Fruit fly (Drosophila melanogaster) whole organism, embryonic: ENCODE data around the gene CG10214.

Experiments
- Atf6 ChIP-seq: fragments of 200-800 bp; sonication (Bioruptor generic); IDR thresholded peaks from 2 replicates; pipeline ENCODE4 v1.3.6; 2022; ENCODE audit warnings: missing biosample characterization, missing genetic modification characterization
- CG10209 ChIP-seq: fragments of 200-800 bp; sonication (Bioruptor generic); optimal IDR thresholded peaks from 3 replicates; lab custom pipeline; 2017; ENCODE audit warnings: missing biosample characterization, mild to moderate bottlenecking, missing genetic modification characterization, missing genetic modification reagents
- CG1024 ChIP-seq: fragments of 200-800 bp; sonication (Bioruptor generic); IDR thresholded peaks from 2 replicates; pipeline ENCODE4 v1.3.6; 2022; ENCODE audit warnings: missing biosample characterization, missing genetic modification characterization
- CG11085 ChIP-seq: fragments of 200-800 bp; sonication (Bioruptor generic); IDR thresholded peaks from 2 replicates; pipeline ENCODE4 v1.3.6; 2022; ENCODE audit warnings: missing biosample characterization, missing genetic modification characterization
- CG14050 ChIP-seq: fragments of 200-800 bp; sonication (Bioruptor generic); IDR thresholded peaks from 3 replicates; pipeline ENCODE4 v1.3.6; 2022; ENCODE audit warnings: missing biosample characterization, missing genetic modification characterization
- CG15011 ChIP-seq: fragments of 200-800 bp; sonication (Bioruptor generic); optimal IDR thresholded peaks from 3 replicates; lab custom pipeline; 2018; ENCODE audit warnings: missing biosample characterization, mild to moderate bottlenecking, missing genetic modification characterization
- CG15073 ChIP-seq: fragments of 200-800 bp; sonication (Bioruptor generic); optimal IDR thresholded peaks from 2 replicates; lab custom pipeline; 2016; ENCODE audit warnings: missing biosample characterization, missing genetic modification characterization
- CG15696 ChIP-seq: fragments of 200-800 bp; sonication (Bioruptor generic); optimal IDR thresholded peaks from 2 replicates; lab custom pipeline; 2019; ENCODE audit warnings: missing biosample characterization, mild to moderate bottlenecking, missing genetic modification characterization, moderate library complexity
- CG17328 ChIP-seq: fragments of 200-800 bp; sonication (Bioruptor generic); IDR thresholded peaks from 2 replicates; pipeline ENCODE4 v1.3.6; 2022; ENCODE audit warnings: missing biosample characterization, missing genetic modification characterization
- CG17361 ChIP-seq: fragments of 200-800 bp; sonication (Bioruptor generic); IDR thresholded peaks from 3 replicates; pipeline ENCODE4 v1.3.6; 2022; ENCODE audit warnings: missing biosample characterization, missing genetic modification characterization
- CG1832 ChIP-seq: fragments of 200-800 bp; sonication (Bioruptor generic); optimal IDR thresholded peaks from 2 replicates; lab custom pipeline; 2017; ENCODE audit warnings: missing biosample characterization, mild to moderate bottlenecking, missing genetic modification characterization, inconsistent platforms
- CG2678 ChIP-seq: fragments of 200-800 bp; sonication (Bioruptor generic); optimal IDR thresholded peaks from 3 replicates; lab custom pipeline; 2019; ENCODE audit warnings: missing biosample characterization, mild to moderate bottlenecking, missing genetic modification characterization, moderate library complexity
- CG2712 ChIP-seq: fragments of 200-800 bp; optimal IDR thresholded peaks from 3 replicates; lab custom pipeline; 2019; ENCODE audit warnings: missing biosample characterization, mild to moderate bottlenecking, missing genetic modification characterization, moderate library complexity
- CG4328 ChIP-seq: fragments of 200-800 bp; sonication (Bioruptor generic); optimal IDR thresholded peaks from 3 replicates; lab custom pipeline; 2017; ENCODE audit warnings: missing biosample characterization, missing genetic modification reagents, missing genetic modification characterization
- CG6683 ChIP-seq: fragments of 200-800 bp; sonication (Bioruptor generic); optimal IDR thresholded peaks from 2 replicates; lab custom pipeline; 2017; ENCODE audit warnings: missing biosample characterization, mild to moderate bottlenecking, missing genetic modification characterization, missing genetic modification reagents
- CG7745 ChIP-seq: fragments of 200-800 bp; sonication (Bioruptor generic); optimal IDR thresholded peaks from 2 replicates; lab custom pipeline; 2018; ENCODE audit warnings: missing biosample characterization, mild to moderate bottlenecking, missing genetic modification characterization, moderate library complexity
- CG8359 ChIP-seq: fragments of 200-800 bp; sonication (Bioruptor generic); optimal IDR thresholded peaks from 2 replicates; lab custom pipeline; 2017; ENCODE audit warnings: missing biosample characterization, mild to moderate bottlenecking, missing genetic modification characterization, borderline replicate concordance
- CG8388 ChIP-seq: fragments of 200-800 bp; sonication (Bioruptor generic); optimal IDR thresholded peaks from 2 replicates; lab custom pipeline; 2019; ENCODE audit warnings: missing biosample characterization, mild to moderate bottlenecking, missing genetic modification characterization, moderate library complexity
- CG8765 ChIP-seq: fragments of 200-800 bp; sonication (Bioruptor generic); IDR thresholded peaks from 2 replicates; pipeline ENCODE4 v1.3.6; 2022; ENCODE audit warnings: missing biosample characterization, missing genetic modification characterization
- CG9932 ChIP-seq: fragments of 200-800 bp; sonication (Bioruptor generic); IDR thresholded peaks from 2 replicates; pipeline ENCODE4 v1.3.6; 2022; ENCODE audit warnings: missing biosample characterization, missing genetic modification characterization
- CHES-1-like ChIP-seq: fragments of 200-800 bp; sonication (Bioruptor generic); optimal IDR thresholded peaks from 2 replicates; lab custom pipeline; 2016; ENCODE audit warnings: missing biosample characterization, missing genetic modification characterization
- Chrac-16 ChIP-seq: fragments of 200-800 bp; sonication (Bioruptor generic); optimal IDR thresholded peaks from 3 replicates; lab custom pipeline; 2016; ENCODE audit warnings: missing biosample characterization, missing genetic modification characterization
- CrebB ChIP-seq: fragments of 200-800 bp; sonication (Bioruptor generic); optimal IDR thresholded peaks from 3 replicates; lab custom pipeline; 2018; ENCODE audit warnings: missing biosample characterization, mild to moderate bottlenecking, missing genetic modification characterization
- Deaf1 ChIP-seq: fragments of 200-800 bp; optimal IDR thresholded peaks from 3 replicates; lab custom pipeline; 2019; ENCODE audit warnings: missing biosample characterization, mild to moderate bottlenecking, missing genetic modification characterization, moderate library complexity
- Ets97D ChIP-seq: fragments of 200-800 bp; sonication (Bioruptor generic); optimal IDR thresholded peaks from 3 replicates; lab custom pipeline; 2016; ENCODE audit warnings: missing biosample characterization, missing genetic modification characterization
- HLH3B ChIP-seq: fragments of 200-800 bp; sonication (Bioruptor generic); IDR thresholded peaks from 2 replicates; pipeline ENCODE4 v1.3.6; 2022; ENCODE audit warnings: missing biosample characterization, missing genetic modification characterization
- HLH54F ChIP-seq: fragments of 200-800 bp; sonication (Bioruptor generic); optimal IDR thresholded peaks from 3 replicates; lab custom pipeline; 2016; ENCODE audit warnings: missing biosample characterization, missing genetic modification characterization
- Hr51 ChIP-seq, 2 experiments: fragments of 200-800 bp; sonication (Bioruptor generic); optimal IDR thresholded peaks; 2 replicates in 1 of 2; 3 replicates in 1 of 2; lab custom pipeline; 2016 to 2018; ENCODE audit warnings: missing biosample characterization in 2 of 2, missing genetic modification characterization in 2 of 2, mild to moderate bottlenecking in 1 of 2, moderate library complexity in 1 of 2
- Myb ChIP-seq: fragments of 200-800 bp; sonication (Bioruptor generic); optimal IDR thresholded peaks from 2 replicates; lab custom pipeline; 2016; ENCODE audit warnings: missing biosample characterization, missing genetic modification characterization
- PHDP ChIP-seq: fragments of 200-800 bp; sonication (Bioruptor generic); optimal IDR thresholded peaks from 3 replicates; lab custom pipeline; 2018; ENCODE audit warnings: missing biosample characterization, mild to moderate bottlenecking, missing genetic modification characterization, moderate library complexity
- Ptx1 ChIP-seq: fragments of 200-800 bp; sonication (Bioruptor generic); IDR thresholded peaks from 2 replicates; pipeline ENCODE4 v1.3.6; 2022; ENCODE audit warnings: missing biosample characterization, missing genetic modification characterization
- Taf1 ChIP-seq: fragments of 200-800 bp; sonication (Bioruptor generic); IDR thresholded peaks from 2 replicates; pipeline ENCODE4 v1.3.6; 2022; ENCODE audit warnings: missing biosample characterization, missing genetic modification characterization
- Trl ChIP-seq, 3 experiments: fragments of >200 bp in 2 of 3; fragments of 200-800 bp in 1 of 3; sonication (Bioruptor generic) in 1 of 3; optimal IDR thresholded peaks; 2 replicates in 1 of 3; 3 replicates in 2 of 3; lab custom pipeline; 2016 to 2017; ENCODE audit warnings: missing biosample characterization in 1 of 3, missing genetic modification characterization in 1 of 3
- Vsx1 ChIP-seq: fragments of 200-800 bp; sonication (Bioruptor generic); optimal IDR thresholded peaks from 2 replicates; lab custom pipeline; 2017; ENCODE audit warnings: missing biosample characterization, mild to moderate bottlenecking, missing genetic modification characterization, missing genetic modification reagents
- bowl ChIP-seq: fragments of 200-800 bp; sonication (Bioruptor generic); IDR thresholded peaks from 2 replicates; pipeline ENCODE4 v1.3.6; 2022; ENCODE audit warnings: missing biosample characterization, missing genetic modification characterization
- cato ChIP-seq: fragments of 200-800 bp; sonication (Bioruptor generic); optimal IDR thresholded peaks from 2 replicates; lab custom pipeline; 2016; ENCODE audit warnings: missing biosample characterization, missing genetic modification characterization, borderline replicate concordance
- caup ChIP-seq: fragments of 200-800 bp; sonication (Bioruptor generic); optimal IDR thresholded peaks from 3 replicates; lab custom pipeline; 2017; ENCODE audit warnings: missing biosample characterization, mild to moderate bottlenecking, missing genetic modification characterization, moderate library complexity; ENCODE audit not compliant: severe bottlenecking
- fd96Cb ChIP-seq: fragments of 200-800 bp; sonication (Bioruptor generic); optimal IDR thresholded peaks from 2 replicates; lab custom pipeline; 2018; ENCODE audit warnings: missing biosample characterization, mild to moderate bottlenecking, missing genetic modification characterization, moderate library complexity
- hkb ChIP-seq, 2 experiments: fragments of 200-800 bp in 1 of 2; fragments of >200 bp in 1 of 2; sonication (Bioruptor generic) in 1 of 2; IDR thresholded peaks in 1 of 2; optimal IDR thresholded peaks in 1 of 2; 2 replicates each; pipeline versions ENCODE4 v1.3.6 to Lab custom; 2017 to 2022; ENCODE audit warnings: missing biosample characterization in 1 of 2, missing genetic modification characterization in 1 of 2
- insv ChIP-seq, 2 experiments: fragments of 200-800 bp; sonication (Bioruptor generic); optimal IDR thresholded peaks; 3 replicates each; lab custom pipeline; 2016 to 2018; ENCODE audit warnings: missing biosample characterization in 2 of 2, missing genetic modification characterization in 2 of 2
- inv ChIP-seq: fragments of 200-800 bp; sonication (Bioruptor generic); IDR thresholded peaks from 2 replicates; pipeline ENCODE4 v1.3.6; 2022; ENCODE audit warnings: missing biosample characterization, missing genetic modification characterization; ENCODE audit not compliant: partially characterized antibody
- pb ChIP-seq: fragments of 200-800 bp; sonication (Bioruptor generic); optimal IDR thresholded peaks from 3 replicates; lab custom pipeline; 2016; ENCODE audit warnings: missing biosample characterization, missing genetic modification characterization
- run ChIP-seq: fragments of 200-800 bp; sonication (Bioruptor generic); optimal IDR thresholded peaks from 3 replicates; lab custom pipeline; 2018; ENCODE audit warnings: missing biosample characterization, mild to moderate bottlenecking, missing genetic modification characterization
- scrt ChIP-seq: fragments of 200-800 bp; sonication (Bioruptor generic); optimal IDR thresholded peaks from 2 replicates; lab custom pipeline; 2018; ENCODE audit warnings: missing biosample characterization, mild to moderate bottlenecking, missing genetic modification characterization, moderate library complexity
- sisA ChIP-seq: fragments of 200-800 bp; sonication (Bioruptor generic); IDR thresholded peaks from 2 replicates; pipeline ENCODE4 v1.3.6; 2022; ENCODE audit warnings: missing biosample characterization, missing genetic modification characterization
- sob ChIP-seq: fragments of 200-800 bp; sonication (Bioruptor generic); IDR thresholded peaks from 2 replicates; pipeline ENCODE4 v1.3.6; 2022; ENCODE audit warnings: missing biosample characterization, missing genetic modification characterization
- tna ChIP-seq: fragments of 200-800 bp; sonication (Bioruptor generic); IDR thresholded peaks from 2 replicates; pipeline ENCODE4 v1.3.6; 2022; ENCODE audit warnings: missing biosample characterization, missing genetic modification characterization; ENCODE audit not compliant: partially characterized antibody
- toy ChIP-seq: fragments of 200-800 bp; sonication (Bioruptor generic); IDR thresholded peaks from 2 replicates; pipeline ENCODE4 v1.3.6; 2022; ENCODE audit warnings: missing biosample characterization, missing genetic modification characterization
- unc-4 ChIP-seq: fragments of 200-800 bp; sonication (Bioruptor generic); IDR thresholded peaks from 2 replicates; pipeline ENCODE4 v1.3.6; 2022; ENCODE audit warnings: missing biosample characterization, missing genetic modification characterization; ENCODE audit not compliant: partially characterized antibody

CG10214 gene

DNA sequence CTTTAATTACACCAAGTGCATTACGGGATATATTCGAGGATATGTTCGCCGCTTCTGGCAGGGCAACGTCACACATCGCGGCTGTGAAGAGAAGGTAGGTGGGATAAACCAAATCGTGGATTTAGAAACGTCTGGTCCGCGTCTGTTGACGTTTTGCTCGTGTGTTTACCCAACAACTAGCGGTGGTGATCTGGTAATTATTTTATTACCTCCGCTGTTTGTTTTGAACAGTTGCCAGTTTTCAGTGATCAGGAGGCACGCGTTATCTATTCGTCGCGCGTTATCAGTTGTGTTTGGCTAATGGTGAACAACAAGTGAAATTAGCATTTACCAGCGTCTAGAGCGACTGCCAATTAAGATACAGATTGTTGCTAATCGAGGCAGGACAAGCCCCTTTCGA is 38.2 kb downstream of the CG10214 start (continued):
- TF ChIP-seq Chrac-16 (no peak), CHES-1-like (GFP tag; lab: Kevin White, UChicago) (peak; percentile 18), Ptx1 (GFP tag; lab: Robert Waterston, UW) (no peak), CG7745 (tag; lab: Kevin White, UChicago) (no peak), Myb (GFP tag; lab: Kevin White, UChicago) (no peak), CG15696 (tag; lab: Kevin White, UChicago) (peak; percentile 30), Deaf1 (tag; lab: Kevin White, UChicago) (no peak), CrebB (peak; percentile 66), CG2712 (tag; lab: Kevin White, UChicago) (no peak), CG6683 (GFP tag; lab: Kevin White, UChicago) (peak; percentile 39), pb (GFP tag; lab: Kevin White, UChicago) (no peak), CG11085 (GFP tag; lab: Robert Waterston, UW) (no peak), sisA (GFP tag; lab: Robert Waterston, UW) (no peak), Hr51 (GFP tag; optimal IDR thresholded peaks at IDR 0.05; lab: Kevin White, UChicago) (peak in 1 of 2 experiments; percentile 12), CG17361 (no peak), CG15011 (GFP tag; lab: Kevin White, UChicago) (peak; percentile 24), hkb (optimal IDR thresholded peaks at IDR 0.05; lab: Kevin White, UChicago) (no peak), hkb (GFP tag; IDR thresholded peaks at IDR 0.05; lab: Robert Waterston, UW) (peak; percentile 54; the same call in 1 of the 2 replicates), HLH54F (GFP tag; lab: Kevin White, UChicago) (no peak), fd96Cb (no peak), Atf6 (GFP tag; lab: Robert Waterston, UW) (peak; percentile 70; the same call in 1 of the 2 replicates), Trl (optimal IDR thresholded peaks at IDR 0.05; lab: Kevin White, UChicago) (no peak), Trl (GFP tag; optimal IDR thresholded peaks at IDR 0.05; lab: Kevin White, UChicago) (no peak), CG14050 (GFP tag; lab: Robert Waterston, UW) (no peak), CG2678 (peak; percentile 67), CG1832 (GFP tag; lab: Kevin White, UChicago) (no peak), HLH3B (GFP tag; lab: Robert Waterston, UW) (no peak; the same call in 1 of the 2 replicates), CG1024 (GFP tag; lab: Robert Waterston, UW) (no peak), CG8359 (GFP tag; lab: Kevin White, UChicago) (no peak), Vsx1 (peak; percentile 41), CG8765 (GFP tag; lab: Robert Waterston, UW) (no peak), sob (peak; percentile 61; the same call in 1 of the 2 replicates), CG15073 (GFP tag; lab: Kevin White, UChicago) (no peak), inv (GFP tag; lab: Robert Waterston, UW) (no peak), scrt (GFP tag; lab: Kevin White, UChicago) (peak; percentile 46), CG17328 (no peak), CG4328 (peak; percentile 54), PHDP (tag; lab: Kevin White, UChicago) (peak; percentile 65), run (no peak), unc-4 (no peak), bowl (GFP tag; lab: Robert Waterston, UW) (no peak), Ets97D (GFP tag; lab: Kevin White, UChicago) (no peak), insv (GFP tag; optimal IDR thresholded peaks at IDR 0.05; lab: Kevin White, UChicago) (peak in 1 of 2 experiments; percentile 27), CG10209 (GFP tag; lab: Kevin White, UChicago) (peak; percentile 40), CG9932 (no peak), CG8388 (no peak), toy (GFP tag; lab: Robert Waterston, UW) (no peak), Taf1 (GFP tag; lab: Robert Waterston, UW) (no peak), cato (GFP tag; lab: Kevin White, UChicago) (no peak), caup (GFP tag; lab: Kevin White, UChicago) (peak; percentile 78), tna (GFP tag; lab: Robert Waterston, UW) (no peak)
